Worm (Caenorhabditis elegans) whole organism, L3 larva: Measurements from ENCODE around the gene cal-2.

Experiments used
- aly-2 ChIP-seq: fragments of 150-350 bp; optimal IDR thresholded peaks from 2 replicates; lab custom pipeline; 2014; ENCODE audit warnings: missing biosample characterization, missing genetic modification characterization
- mdl-1 ChIP-seq: fragments of 150-350 bp; optimal IDR thresholded peaks from 2 replicates; lab custom pipeline; 2014; ENCODE audit warnings: missing biosample characterization, missing genetic modification characterization
- nhr-11 ChIP-seq: fragments of 150-350 bp; optimal IDR thresholded peaks from 2 replicates; lab custom pipeline; 2014; ENCODE audit warnings: missing biosample characterization, missing genetic modification characterization

DNA sequence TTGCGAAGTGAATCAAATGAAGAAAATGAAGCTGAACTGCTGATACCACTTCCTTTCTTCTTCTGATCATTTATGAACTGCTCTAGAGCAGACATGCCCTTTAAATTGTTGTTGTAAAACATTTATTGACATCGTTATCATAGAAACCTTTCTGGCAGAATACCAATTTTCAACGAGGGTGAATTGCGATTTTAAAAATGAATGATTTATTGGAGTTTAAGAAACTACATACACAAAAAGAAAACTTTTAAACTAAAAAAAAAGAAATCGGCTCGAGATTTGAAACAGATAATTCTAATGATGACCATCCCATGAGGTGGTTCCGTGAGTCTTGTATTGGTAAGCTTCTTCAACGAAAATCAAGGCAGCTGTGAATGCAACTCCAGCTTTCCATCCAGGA, 3.5 kb downstream of the cal-2 start, which contains the start of gene sftd-3:
- TF ChIP-seq mdl-1 (tag; lab: Kevin White, UChicago): no peak
- no peak for TF ChIP-seq aly-2
- TF ChIP-seq nhr-11 (tag; lab: Kevin White, UChicago): no peak
